Worm (Caenorhabditis elegans): ENCODE results near the gene T03G11.10.

Gene T03G11.10

ce11 chrX:5193402-5193801, 22.4 kb upstream of the T03G11.10 start:
- TF ChIP-seq flt-1 (GFP tag; IDR thresholded peaks at IDR 0.05): no peak
- TF ChIP-seq ztf-23 (GFP tag; IDR thresholded peaks at IDR 0.05): 0 out of 2 replicates have a peak, but pooled peaks have one; percentile 9
- no peak for TF ChIP-seq tab-1 (GFP tag; IDR thresholded peaks at IDR 0.05)
- no peak for TF ChIP-seq ref-1 (GFP tag; conservative IDR thresholded peaks at IDR 0.05)
- TF ChIP-seq cog-1 (tag; optimal IDR thresholded peaks at IDR 0.05): no peak
- TF ChIP-seq T22C8.4 (GFP tag; IDR thresholded peaks at IDR 0.05): no peak
- no peak for TF ChIP-seq med-1 (GFP tag; optimal IDR thresholded peaks at IDR 0.05; ENCODE audit: insufficient read depth)
- TF ChIP-seq ztf-29 (GFP tag; IDR thresholded peaks at IDR 0.05): no peak

ce11 chrX:5190061-5190460, 19.1 kb upstream of the T03G11.10 start:
- TF ChIP-seq flt-1 (GFP tag; IDR thresholded peaks at IDR 0.05) (no peak), cog-1 (tag; optimal IDR thresholded peaks at IDR 0.05) (no peak)

ce11 chrX:5188977-5189376, 18.0 kb upstream of the T03G11.10 start, which contains the start of gene zig-6:
Gene zig-6 (minus strand): TSS chrX:5189077.
- no peak for TF ChIP-seq cog-1 (tag; optimal IDR thresholded peaks at IDR 0.05)
- TF ChIP-seq ref-1 (GFP tag; conservative IDR thresholded peaks at IDR 0.05): no peak
- TF ChIP-seq ztf-29 (GFP tag; IDR thresholded peaks at IDR 0.05): no peak
- no peak for TF ChIP-seq T22C8.4 (GFP tag; IDR thresholded peaks at IDR 0.05)
- TF ChIP-seq ztf-23 (GFP tag; IDR thresholded peaks at IDR 0.05): no peak
- no peak for TF ChIP-seq med-1 (GFP tag; optimal IDR thresholded peaks at IDR 0.05; ENCODE audit: insufficient read depth)
- TF ChIP-seq klf-2 (GFP tag; conservative IDR thresholded peaks at IDR 0.05): no peak
- no peak for TF ChIP-seq flt-1 (GFP tag; IDR thresholded peaks at IDR 0.05)
- TF ChIP-seq tab-1 (GFP tag; IDR thresholded peaks at IDR 0.05): no peak

- TF ChIP-seq T22C8.4 (GFP tag; IDR thresholded peaks at IDR 0.05): no peak
- TF ChIP-seq ref-1 (GFP tag; conservative IDR thresholded peaks at IDR 0.05): no peak
- no peak for TF ChIP-seq cog-1 (tag; optimal IDR thresholded peaks at IDR 0.05)
- TF ChIP-seq ztf-29 (GFP tag; IDR thresholded peaks at IDR 0.05): no peak
- TF ChIP-seq flt-1 (GFP tag; IDR thresholded peaks at IDR 0.05): no peak
- TF ChIP-seq tab-1 (GFP tag; IDR thresholded peaks at IDR 0.05): no peak
- no peak for TF ChIP-seq klf-2 (GFP tag; conservative IDR thresholded peaks at IDR 0.05)
- no peak for TF ChIP-seq ztf-23 (GFP tag; IDR thresholded peaks at IDR 0.05)
- no peak for TF ChIP-seq med-1 (GFP tag; optimal IDR thresholded peaks at IDR 0.05; ENCODE audit: insufficient read depth)
Measured at ce11 chrX:5183931-5184330, 12.9 kb upstream of the T03G11.10 start, which contains the start of gene T03G11.9. Gene T03G11.9 (plus strand): TSS chrX:5184231.

ce11 chrX:5179874-5180273, 8.9 kb upstream of the T03G11.10 start, which contains the start of gene sru-48:
Gene sru-48 (plus strand): TSS chrX:5180174.
- TF ChIP-seq ztf-29 (GFP tag; IDR thresholded peaks at IDR 0.05): no peak
- TF ChIP-seq ztf-23 (GFP tag; IDR thresholded peaks at IDR 0.05): no peak
- TF ChIP-seq ref-1 (GFP tag; conservative IDR thresholded peaks at IDR 0.05): no peak
- no peak for TF ChIP-seq cog-1 (tag; optimal IDR thresholded peaks at IDR 0.05)
- TF ChIP-seq T22C8.4 (GFP tag; IDR thresholded peaks at IDR 0.05): no peak
- TF ChIP-seq med-1 (GFP tag; optimal IDR thresholded peaks at IDR 0.05; ENCODE audit: insufficient read depth): no peak
- TF ChIP-seq flt-1 (GFP tag; IDR thresholded peaks at IDR 0.05): no peak
- no peak for TF ChIP-seq klf-2 (GFP tag; conservative IDR thresholded peaks at IDR 0.05)
- no peak for TF ChIP-seq tab-1 (GFP tag; IDR thresholded peaks at IDR 0.05)

ce11 chrX:5179050-5179449, 8.1 kb upstream of the T03G11.10 start, which contains the start of gene metl-9:
Gene metl-9 (minus strand): TSS chrX:5179150.
- TF ChIP-seq klf-2 (GFP tag; conservative IDR thresholded peaks at IDR 0.05) (no peak), ztf-23 (GFP tag; IDR thresholded peaks at IDR 0.05) (no peak), T22C8.4 (GFP tag; IDR thresholded peaks at IDR 0.05) (no peak), med-1 (GFP tag; optimal IDR thresholded peaks at IDR 0.05; ENCODE audit: insufficient read depth) (no peak), cog-1 (tag; optimal IDR thresholded peaks at IDR 0.05) (no peak), flt-1 (GFP tag; IDR thresholded peaks at IDR 0.05) (no peak), tab-1 (GFP tag; IDR thresholded peaks at IDR 0.05) (no peak)

ce11 chrX:5174256-5174655, 3.3 kb upstream of the T03G11.10 start, which contains the start of gene zchc-1A:
Gene zchc-1A (plus strand): TSS chrX:5174369.
- TF ChIP-seq T22C8.4 (GFP tag; IDR thresholded peaks at IDR 0.05) (no peak), cog-1 (tag; optimal IDR thresholded peaks at IDR 0.05) (no peak), flt-1 (GFP tag; IDR thresholded peaks at IDR 0.05) (no peak), med-1 (GFP tag; optimal IDR thresholded peaks at IDR 0.05; ENCODE audit: insufficient read depth) (no peak), ref-1 (GFP tag; conservative IDR thresholded peaks at IDR 0.05) (no peak), tab-1 (GFP tag; IDR thresholded peaks at IDR 0.05) (no peak), ztf-23 (GFP tag; IDR thresholded peaks at IDR 0.05) (no peak), ztf-29 (GFP tag; IDR thresholded peaks at IDR 0.05) (no peak)

ce11 chrX:5168770-5169169, 2.2 kb downstream of the T03G11.10 start:
- TF ChIP-seq ztf-29 (GFP tag; IDR thresholded peaks at IDR 0.05) (no peak), med-1 (GFP tag; optimal IDR thresholded peaks at IDR 0.05; ENCODE audit: insufficient read depth) (no peak), T22C8.4 (GFP tag; IDR thresholded peaks at IDR 0.05) (no peak), klf-2 (GFP tag; conservative IDR thresholded peaks at IDR 0.05) (no peak), ztf-23 (GFP tag; IDR thresholded peaks at IDR 0.05) (no peak), tab-1 (GFP tag; IDR thresholded peaks at IDR 0.05) (no peak)

ce11 chrX:5165037-5165436, 5.9 kb downstream of the T03G11.10 start, which contains the start of gene mans-3:
Gene mans-3 (plus strand): TSS chrX:5165395.
- TF ChIP-seq cog-1 (tag; optimal IDR thresholded peaks at IDR 0.05) (peak; percentile 82), med-1 (GFP tag; optimal IDR thresholded peaks at IDR 0.05; ENCODE audit: insufficient read depth) (no peak), ref-1 (GFP tag; conservative IDR thresholded peaks at IDR 0.05) (0 out of 2 replicates have a peak, but pooled peaks have one; percentile 51), klf-2 (GFP tag; conservative IDR thresholded peaks at IDR 0.05) (peak; percentile 33; the same call in 1 of the 2 replicates), ztf-23 (GFP tag; IDR thresholded peaks at IDR 0.05) (peak; percentile 84), tab-1 (GFP tag; IDR thresholded peaks at IDR 0.05) (no peak), flt-1 (GFP tag; IDR thresholded peaks at IDR 0.05) (peak; percentile 75), ztf-29 (GFP tag; IDR thresholded peaks at IDR 0.05) (0 out of 2 replicates have a peak, but pooled peaks have one; percentile 44), T22C8.4 (GFP tag; IDR thresholded peaks at IDR 0.05) (no peak)

- no peak for TF ChIP-seq ztf-23 (GFP tag; IDR thresholded peaks at IDR 0.05)
- TF ChIP-seq klf-2 (GFP tag; conservative IDR thresholded peaks at IDR 0.05): no peak
- no peak for TF ChIP-seq cog-1 (tag; optimal IDR thresholded peaks at IDR 0.05)
- TF ChIP-seq T22C8.4 (GFP tag; IDR thresholded peaks at IDR 0.05): no peak
- TF ChIP-seq med-1 (GFP tag; optimal IDR thresholded peaks at IDR 0.05; ENCODE audit: insufficient read depth): no peak
- TF ChIP-seq ref-1 (GFP tag; conservative IDR thresholded peaks at IDR 0.05): no peak
- no peak for TF ChIP-seq flt-1 (GFP tag; IDR thresholded peaks at IDR 0.05)
Measured at ce11 chrX:5164054-5164453, 6.9 kb downstream of the T03G11.10 start.

All from whole organism, midembryonic.